Worm (Caenorhabditis elegans) whole organism, early embryonic: ENCODE results near the gene C25F9.15.

ENCODE experiments used
- ama-1 ChIP-seq: fragments of 150-350 bp; optimal IDR thresholded peaks from 2 replicates; lab custom pipeline; 2014
- ets-7 ChIP-seq: sonication (generic microtip); optimal IDR thresholded peaks from 2 replicates; lab custom pipeline; 2016; ENCODE audit warnings: missing genotype, missing genetic modification characterization, missing compliant biosample characterization
- hmg-4 ChIP-seq: fragments of 200-800 bp; sonication (Bioruptor generic); optimal IDR thresholded peaks from 2 replicates; lab custom pipeline; 2018; ENCODE audit warnings: mild to moderate bottlenecking, missing genetic modification characterization, missing compliant biosample characterization
- hnd-1 ChIP-seq: sonication (generic microtip); optimal IDR thresholded peaks from 2 replicates; lab custom pipeline; 2016; ENCODE audit warnings: missing genetic modification characterization, missing compliant biosample characterization
- pes-1 ChIP-seq: fragments of 200-800 bp; sonication (Bioruptor generic); IDR thresholded peaks from 2 replicates; pipeline ENCODE4 v1.3.6; 2022; ENCODE audit warnings: missing genetic modification reagents, missing genetic modification characterization, missing compliant biosample characterization
- scrt-1 ChIP-seq: fragments of 200-800 bp; sonication (Bioruptor generic); IDR thresholded peaks from 2 replicates; pipeline ENCODE4 v1.3.6; 2022; ENCODE audit warnings: missing genetic modification characterization, missing compliant biosample characterization
- tbx-37 ChIP-seq: fragments of 200-800 bp; sonication (Bioruptor generic); conservative IDR thresholded peaks from 2 replicates; pipeline ENCODE4 v1.3.6; 2022; ENCODE audit warnings: missing genetic modification reagents, missing genetic modification characterization, missing compliant biosample characterization
- tra-4 ChIP-seq: sonication (generic microtip); optimal IDR thresholded peaks from 2 replicates; lab custom pipeline; 2017; ENCODE audit warnings: missing genetic modification characterization, missing compliant biosample characterization

DNA sequence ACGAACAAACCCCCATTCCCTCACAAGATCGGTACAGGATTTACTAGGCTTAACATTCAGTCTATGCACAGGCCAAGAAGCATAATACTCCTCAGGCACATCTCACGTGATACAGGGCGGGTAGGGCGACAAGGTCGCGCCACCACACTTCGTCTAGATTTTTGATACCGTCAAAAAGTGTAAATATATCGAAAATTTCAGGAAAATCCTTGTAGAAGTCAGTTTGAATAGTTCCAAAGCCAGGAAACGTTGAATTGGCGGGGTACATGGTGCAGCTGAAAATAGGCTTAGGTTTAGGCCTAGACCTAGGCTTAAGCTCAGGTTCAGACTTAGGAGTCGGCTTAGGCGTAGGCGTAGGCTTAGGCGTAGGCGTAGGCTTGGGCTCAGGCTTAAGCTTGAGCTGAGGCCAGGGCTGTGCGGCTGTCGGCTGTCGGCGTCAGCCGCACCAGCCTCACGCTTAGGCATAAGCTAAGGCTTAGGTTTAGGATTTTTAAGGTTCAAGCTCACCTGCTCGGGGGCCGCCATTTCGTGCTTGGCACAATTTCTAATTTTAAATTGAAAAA, 12.5 kb downstream of the C25F9.15 start:
- TF ChIP-seq pes-1 (GFP tag; lab: Robert Waterston, UW) (no peak), ama-1 (lab: Kevin White, UChicago) (no peak), tra-4 (no peak), ets-7 (tag; lab: Kevin White, UChicago) (no peak), tbx-37 (GFP tag; lab: Robert Waterston, UW) (no peak), scrt-1 (GFP tag; lab: Robert Waterston, UW) (no peak), hnd-1 (no peak), hmg-4 (GFP tag; lab: Kevin White, UChicago) (peak; percentile 26)
